Worm (Caenorhabditis elegans) whole organism, L1 larva: ENCODE data around the gene gadr-3.

Source experiments
- C04F5.9 ChIP-seq: sonication (generic microtip); optimal IDR thresholded peaks from 2 replicates; lab custom pipeline; 2016; ENCODE audit warnings: missing genetic modification characterization, missing compliant biosample characterization
- C34B4.2 ChIP-seq: sonication (generic microtip); optimal IDR thresholded peaks from 2 replicates; lab custom pipeline; 2017; ENCODE audit warnings: mild to moderate bottlenecking, missing genetic modification characterization, missing compliant biosample characterization
- F16B12.6 ChIP-seq: fragments of 150-350 bp; optimal IDR thresholded peaks from 2 replicates; lab custom pipeline; 2014; ENCODE audit warnings: missing biosample characterization, missing genetic modification characterization
- Y116A8C.19 ChIP-seq: sonication (generic microtip); optimal IDR thresholded peaks from 2 replicates; lab custom pipeline; 2016; ENCODE audit warnings: missing compliant biosample characterization, missing genetic modification characterization, borderline replicate concordance
- aha-1 ChIP-seq: fragments of 150-350 bp; optimal IDR thresholded peaks from 2 replicates; lab custom pipeline; 2014; ENCODE audit warnings: missing biosample characterization, missing genetic modification characterization
- alr-1 ChIP-seq: fragments of 200-800 bp; sonication (Bioruptor generic); optimal IDR thresholded peaks from 2 replicates; lab custom pipeline; 2018; ENCODE audit warnings: borderline replicate concordance, mild to moderate bottlenecking, missing genetic modification characterization, missing compliant biosample characterization
- aly-2 ChIP-seq: fragments of 150-350 bp; optimal IDR thresholded peaks from 2 replicates; lab custom pipeline; 2014; ENCODE audit warnings: missing biosample characterization, missing genetic modification characterization
- ama-1 ChIP-seq: fragments of 150-350 bp; optimal IDR thresholded peaks from 2 replicates; lab custom pipeline; 2014
- ceh-63 ChIP-seq: fragments of 200-800 bp; sonication (Bioruptor generic); optimal IDR thresholded peaks from 2 replicates; lab custom pipeline; 2018; ENCODE audit warnings: mild to moderate bottlenecking, missing genetic modification characterization, missing compliant biosample characterization
- ceh-88 ChIP-seq: fragments of 200-800 bp; sonication (Bioruptor generic); IDR thresholded peaks from 2 replicates; pipeline ENCODE4 v1.3.6; 2022; ENCODE audit warnings: missing genetic modification characterization, missing compliant biosample characterization
- ces-1 ChIP-seq: fragments of 150-350 bp; optimal IDR thresholded peaks from 2 replicates; lab custom pipeline; 2014; ENCODE audit warnings: missing biosample characterization, missing genetic modification reagents, missing genetic modification characterization
- dpl-1 ChIP-seq, 3 experiments: fragments of 150-350 bp in 2 of 3; sonication (generic microtip) in 1 of 3; optimal IDR thresholded peaks; 2 replicates each; lab custom pipeline; 2014 to 2017; ENCODE audit warnings: missing biosample characterization in 3 of 3, missing genetic modification characterization in 3 of 3, missing genetic modification reagents in 3 of 3
- dsc-1 ChIP-seq: sonication (generic microtip); optimal IDR thresholded peaks from 2 replicates; lab custom pipeline; 2016; ENCODE audit warnings: mild to moderate bottlenecking, missing genetic modification characterization, missing compliant biosample characterization
- efl-1 ChIP-seq, 4 experiments: fragments of 150-350 bp; optimal IDR thresholded peaks in 3 of 4; peaks in 1 of 4; 1 replicate in 1 of 4; 2 replicates in 3 of 4; lab custom pipeline; 2014; ENCODE audit warnings: missing biosample characterization in 2 of 4, missing genetic modification characterization in 2 of 4, missing genetic modification reagents in 2 of 4
- ets-5 ChIP-seq: fragments of 200-800 bp; sonication (Bioruptor generic); IDR thresholded peaks from 2 replicates; pipeline ENCODE4 v1.3.6; 2022; ENCODE audit warnings: missing genetic modification characterization, missing compliant biosample characterization
- fkh-8 ChIP-seq: sonication (generic microtip); optimal IDR thresholded peaks from 2 replicates; lab custom pipeline; 2016; ENCODE audit warnings: mild to moderate bottlenecking, missing genetic modification characterization, missing compliant biosample characterization
- grh-1 ChIP-seq: fragments of 200-800 bp; sonication (Bioruptor generic); IDR thresholded peaks from 2 replicates; pipeline ENCODE4 v1.3.6; 2022; ENCODE audit warnings: missing genetic modification reagents, missing genetic modification characterization, missing compliant biosample characterization
- hlh-4 ChIP-seq: sonication (generic microtip); optimal IDR thresholded peaks from 2 replicates; lab custom pipeline; 2016; ENCODE audit warnings: mild to moderate bottlenecking, missing genetic modification characterization, missing compliant biosample characterization
- hpl-2 ChIP-seq: fragments of 150-350 bp; optimal IDR thresholded peaks from 2 replicates; lab custom pipeline; 2014; ENCODE audit warnings: missing biosample characterization, missing genetic modification reagents, missing genetic modification characterization
- irx-1 ChIP-seq: sonication (generic microtip); optimal IDR thresholded peaks from 2 replicates; lab custom pipeline; 2016; ENCODE audit warnings: missing genetic modification characterization, missing compliant biosample characterization
- jun-1 ChIP-seq: fragments of 150-350 bp; optimal IDR thresholded peaks from 2 replicates; lab custom pipeline; 2014; ENCODE audit warnings: missing biosample characterization, missing genetic modification reagents, missing genetic modification characterization
- lin-13 ChIP-seq: fragments of 150-350 bp; optimal IDR thresholded peaks from 2 replicates; lab custom pipeline; 2014; ENCODE audit warnings: missing biosample characterization, missing genetic modification reagents, missing genetic modification characterization
- lin-15B ChIP-seq: fragments of 150-350 bp; sonication (generic microtip); optimal IDR thresholded peaks from 3 replicates; lab custom pipeline; 2014; ENCODE audit warnings: missing biosample characterization, missing genetic modification characterization
- lin-35 ChIP-seq, 2 experiments: fragments of 150-350 bp; optimal IDR thresholded peaks; 2 replicates each; lab custom pipeline; 2014; ENCODE audit warnings: missing biosample characterization in 2 of 2, missing genetic modification characterization in 2 of 2, missing genetic modification reagents in 2 of 2
- lin-39 ChIP-seq: fragments of 150-350 bp; optimal IDR thresholded peaks from 2 replicates; lab custom pipeline; 2014; ENCODE audit warnings: missing biosample characterization, missing genetic modification reagents, missing genetic modification characterization
- lsy-2 ChIP-seq, 2 experiments: fragments of 150-350 bp; optimal IDR thresholded peaks; 2 replicates each; lab custom pipeline; 2014; ENCODE audit warnings: missing biosample characterization in 2 of 2, missing genetic modification characterization in 2 of 2
- mab-9 ChIP-seq: fragments of 200-800 bp; sonication (Bioruptor generic); IDR thresholded peaks from 2 replicates; pipeline ENCODE4 v1.3.6; 2022; ENCODE audit warnings: missing genetic modification reagents, missing genetic modification characterization, missing compliant biosample characterization
- mdl-1 ChIP-seq, 2 experiments: fragments of 150-350 bp; optimal IDR thresholded peaks; 2 replicates each; lab custom pipeline; 2014 to 2017; ENCODE audit warnings: missing biosample characterization in 2 of 2, missing genetic modification characterization in 2 of 2, inconsistent platforms in 1 of 2
- mef-2 ChIP-seq: fragments of 150-350 bp; optimal IDR thresholded peaks from 2 replicates; lab custom pipeline; 2014; ENCODE audit warnings: missing biosample characterization, missing genetic modification characterization
- nhr-12 ChIP-seq: sonication (generic microtip); optimal IDR thresholded peaks from 2 replicates; lab custom pipeline; 2017; ENCODE audit warnings: missing biosample characterization, missing genetic modification characterization
- nhr-20 ChIP-seq: sonication (generic microtip); optimal IDR thresholded peaks from 2 replicates; lab custom pipeline; 2016; ENCODE audit warnings: mild to moderate bottlenecking, missing genetic modification characterization, missing compliant biosample characterization
- nhr-47 ChIP-seq: sonication (generic microtip); optimal IDR thresholded peaks from 2 replicates; lab custom pipeline; 2016; ENCODE audit warnings: mild to moderate bottlenecking, missing genetic modification characterization, moderate library complexity, missing compliant biosample characterization
- nhr-76 ChIP-seq: sonication (generic microtip); optimal IDR thresholded peaks from 2 replicates; lab custom pipeline; 2017; ENCODE audit warnings: missing biosample characterization, missing genetic modification characterization
- nhr-84 ChIP-seq: sonication (generic microtip); optimal IDR thresholded peaks from 2 replicates; lab custom pipeline; 2017; ENCODE audit warnings: missing biosample characterization, missing genetic modification characterization
- nhr-85 ChIP-seq: sonication (generic microtip); peaks from one replicate; lab custom pipeline; 2016; ENCODE audit warnings: missing genetic modification characterization, inconsistent platforms, missing compliant biosample characterization
- pag-3 ChIP-seq: sonication (generic microtip); optimal IDR thresholded peaks from 2 replicates; lab custom pipeline; 2017; ENCODE audit warnings: missing genetic modification characterization, mild to moderate bottlenecking, missing compliant biosample characterization, antibody characterized with exemption, borderline replicate concordance; ENCODE audit not compliant: insufficient read depth
- skn-1 ChIP-seq: fragments of 150-350 bp; optimal IDR thresholded peaks from 2 replicates; lab custom pipeline; 2014; ENCODE audit warnings: missing biosample characterization, missing genetic modification characterization
- snpc-4 ChIP-seq: fragments of 150-350 bp; optimal IDR thresholded peaks from 2 replicates; lab custom pipeline; 2014; ENCODE audit warnings: missing biosample characterization, missing genetic modification characterization
- sox-4 ChIP-seq: sonication (generic microtip); optimal IDR thresholded peaks from 2 replicates; lab custom pipeline; 2016; ENCODE audit warnings: missing genetic modification characterization, missing compliant biosample characterization
- swsn-7 ChIP-seq: sonication (generic microtip); optimal IDR thresholded peaks from 2 replicates; lab custom pipeline; 2016; ENCODE audit warnings: missing genetic modification characterization, missing compliant biosample characterization
- tbx-2 ChIP-seq: sonication (generic microtip); optimal IDR thresholded peaks from 2 replicates; lab custom pipeline; 2016; ENCODE audit warnings: missing genetic modification characterization, missing compliant biosample characterization
- tlp-1 ChIP-seq: fragments of 150-350 bp; optimal IDR thresholded peaks from 2 replicates; lab custom pipeline; 2014; ENCODE audit warnings: missing biosample characterization, missing genetic modification characterization
- unc-30 ChIP-seq: sonication (generic microtip); optimal IDR thresholded peaks from 2 replicates; lab custom pipeline; 2017; ENCODE audit warnings: missing biosample characterization, missing genetic modification characterization
- unc-62 ChIP-seq: fragments of 150-350 bp; optimal IDR thresholded peaks from 2 replicates; lab custom pipeline; 2014; ENCODE audit warnings: missing biosample characterization, missing genetic modification reagents, missing genetic modification characterization
- unc-86 ChIP-seq: sonication (generic microtip); optimal IDR thresholded peaks from 2 replicates; lab custom pipeline; 2016; ENCODE audit warnings: missing genetic modification characterization, missing compliant biosample characterization
- unc-98 ChIP-seq: fragments of 200-800 bp; sonication (Bioruptor generic); IDR thresholded peaks from 2 replicates; pipeline ENCODE4 v1.3.6; 2022; ENCODE audit warnings: missing genetic modification characterization, missing compliant biosample characterization
- vab-15 ChIP-seq: sonication (generic microtip); optimal IDR thresholded peaks from 2 replicates; lab custom pipeline; 2017; ENCODE audit warnings: missing genotype, mild to moderate bottlenecking, missing genetic modification characterization, missing compliant biosample characterization
- zag-1 ChIP-seq: fragments of 150-350 bp; optimal IDR thresholded peaks from 2 replicates; lab custom pipeline; 2014; ENCODE audit warnings: missing biosample characterization, missing genetic modification characterization
- zip-4 ChIP-seq: fragments of 200-800 bp; sonication (Bioruptor generic); optimal IDR thresholded peaks from 2 replicates; lab custom pipeline; 2018; ENCODE audit warnings: mild to moderate bottlenecking, missing genetic modification characterization, moderate library complexity, missing compliant biosample characterization

gadr-3 gene

ce11 chrIII:6307832-6308231 is 22.0 kb upstream of the gadr-3 start (continued):
- TF ChIP-seq nhr-84 (tag; lab: Kevin White, UChicago) (no peak), alr-1 (tag; lab: Kevin White, UChicago) (no peak), dpl-1 (GFP tag; optimal IDR thresholded peaks at IDR 0.05; lab: Kevin White, UChicago) (no peak), lsy-2 (tag; optimal IDR thresholded peaks at IDR 0.05; lab: Kevin White, UChicago) (peak in 1 of 2 experiments; percentile 27), mab-9 (GFP tag; lab: Robert Waterston, UW) (no peak)

ce11 chrIII:6303787-6304186 is 18.0 kb upstream of the gadr-3 start:
- TF ChIP-seq alr-1 (tag; lab: Kevin White, UChicago) (no peak), ceh-88 (GFP tag; lab: Robert Waterston, UW) (peak; percentile 27; the same call in 1 of the 2 replicates), nhr-47 (tag; lab: Kevin White, UChicago) (no peak), vab-15 (no peak), ets-5 (GFP tag; lab: Robert Waterston, UW) (no peak), lin-15B (tag; lab: Kevin White, UChicago) (no peak), ces-1 (GFP tag; lab: Kevin White, UChicago) (no peak), sox-4 (tag; lab: Kevin White, UChicago) (no peak), ceh-63 (GFP tag; lab: Kevin White, UChicago) (no peak), hpl-2 (GFP tag; lab: Kevin White, UChicago) (no peak), C34B4.2 (tag; lab: Kevin White, UChicago) (no peak), dpl-1 (GFP tag; optimal IDR thresholded peaks at IDR 0.05; lab: Kevin White, UChicago) (peak; percentile 7 to 68 (median 29)), nhr-85 (tag; lab: Kevin White, UChicago) (no peak), irx-1 (tag; lab: Kevin White, UChicago) (no peak), C04F5.9 (tag; lab: Kevin White, UChicago) (no peak), ama-1 (lab: Kevin White, UChicago) (no peak), snpc-4 (tag; lab: Kevin White, UChicago) (no peak), efl-1 (optimal IDR thresholded peaks at IDR 0.05; lab: Kevin White, UChicago) (peak; percentile 59), efl-1 (GFP tag; optimal IDR thresholded peaks at IDR 0.05 in 1 of 2; lab: Kevin White, UChicago) (peak; percentile 79 to 95), zip-4 (GFP tag; lab: Kevin White, UChicago) (no peak), unc-86 (no peak), mef-2 (tag; lab: Kevin White, UChicago) (no peak), unc-62 (GFP tag; lab: Kevin White, UChicago) (no peak), fkh-8 (tag; lab: Kevin White, UChicago) (no peak), lin-35 (GFP tag; optimal IDR thresholded peaks at IDR 0.05; lab: Kevin White, UChicago) (peak; percentile 7 to 62), tlp-1 (no peak), F16B12.6 (tag; lab: Kevin White, UChicago) (peak; percentile 46), zag-1 (tag; lab: Kevin White, UChicago) (no peak), jun-1 (tag; lab: Kevin White, UChicago) (no peak), nhr-12 (tag; lab: Kevin White, UChicago) (no peak), dsc-1 (tag; lab: Kevin White, UChicago) (no peak), swsn-7 (tag; lab: Kevin White, UChicago) (no peak), nhr-20 (tag; lab: Kevin White, UChicago) (no peak)
- TF ChIP-seq, all 84 proteins: peak for 5

ce11 chrIII:6303114-6303647 is 17.4 kb upstream of the gadr-3 start, which contains the start of gene F47D12.9:
Gene F47D12.9 (minus strand): TSS chrIII:6303380.
- TF ChIP-seq efl-1 (optimal IDR thresholded peaks at IDR 0.05; lab: Kevin White, UChicago) (peak; percentile 80 to 84), efl-1 (GFP tag; optimal IDR thresholded peaks at IDR 0.05 in 1 of 2; lab: Kevin White, UChicago) (peak; percentile 73 to 97), nhr-76 (tag; lab: Kevin White, UChicago) (no peak), irx-1 (tag; lab: Kevin White, UChicago) (peak; percentile 66), tlp-1 (no peak), hlh-4 (tag; lab: Kevin White, UChicago) (no peak), skn-1 (tag; lab: Kevin White, UChicago) (peak; percentile 70), Y116A8C.19 (tag; lab: Kevin White, UChicago) (no peak), lin-13 (GFP tag; lab: Kevin White, UChicago) (peak; percentile 68), mdl-1 (tag; optimal IDR thresholded peaks at IDR 0.05; lab: Kevin White, UChicago) (peak; percentile 23 to 82), nhr-47 (tag; lab: Kevin White, UChicago) (peak; percentile 69), aly-2 (tag; lab: Kevin White, UChicago) (no peak), C34B4.2 (tag; lab: Kevin White, UChicago) (no peak), aha-1 (tag; lab: Kevin White, UChicago) (no peak), unc-30 (tag; lab: Kevin White, UChicago) (no peak), pag-3 (tag; lab: Kevin White, UChicago) (peak; percentile 98), ceh-88 (GFP tag; lab: Robert Waterston, UW) (peak; percentile 63), unc-98 (GFP tag; lab: Robert Waterston, UW) (no peak), grh-1 (peak; percentile 62), tbx-2 (peak; percentile 83), lin-39 (tag; lab: Kevin White, UChicago) (peak; percentile 20)
